Fruit fly (Drosophila melanogaster) whole organism, embryonic: ENCODE measurements around the gene Cpr30F.

Source experiments
- CG15514 ChIP-seq: fragments of 200-800 bp; sonication (Bioruptor generic); optimal IDR thresholded peaks from 3 replicates; lab custom pipeline; 2017; ENCODE audit warnings: missing biosample characterization, missing genetic modification characterization, mild to moderate bottlenecking, moderate library complexity, missing genetic modification reagents
- CG33557 ChIP-seq: fragments of 200-800 bp; sonication (Bioruptor generic); optimal IDR thresholded peaks from 2 replicates; lab custom pipeline; 2019; ENCODE audit warnings: missing biosample characterization, mild to moderate bottlenecking, missing genetic modification characterization, moderate library complexity
- CG6854 ChIP-seq: fragments of 200-800 bp; sonication (Bioruptor generic); optimal IDR thresholded peaks from 3 replicates; lab custom pipeline; 2017; ENCODE audit warnings: missing biosample characterization, mild to moderate bottlenecking, missing genetic modification characterization
- HmgD ChIP-seq: fragments of 200-800 bp; sonication (Bioruptor generic); optimal IDR thresholded peaks from 3 replicates; lab custom pipeline; 2016; ENCODE audit warnings: missing biosample characterization, missing genetic modification characterization

- TF ChIP-seq HmgD (GFP tag; lab: Kevin White, UChicago) (no peak), CG15514 (peak; percentile 34), CG6854 (GFP tag; lab: Kevin White, UChicago) (no peak), CG33557 (GFP tag; lab: Kevin White, UChicago) (no peak)
These were observed 21.2 kb downstream of the Cpr30F start for dm6 chr2L:9911783-9912182.
